Fruit fly (Drosophila melanogaster): ENCODE measurements around the gene CG13008.

Gene CG13008

DNA sequence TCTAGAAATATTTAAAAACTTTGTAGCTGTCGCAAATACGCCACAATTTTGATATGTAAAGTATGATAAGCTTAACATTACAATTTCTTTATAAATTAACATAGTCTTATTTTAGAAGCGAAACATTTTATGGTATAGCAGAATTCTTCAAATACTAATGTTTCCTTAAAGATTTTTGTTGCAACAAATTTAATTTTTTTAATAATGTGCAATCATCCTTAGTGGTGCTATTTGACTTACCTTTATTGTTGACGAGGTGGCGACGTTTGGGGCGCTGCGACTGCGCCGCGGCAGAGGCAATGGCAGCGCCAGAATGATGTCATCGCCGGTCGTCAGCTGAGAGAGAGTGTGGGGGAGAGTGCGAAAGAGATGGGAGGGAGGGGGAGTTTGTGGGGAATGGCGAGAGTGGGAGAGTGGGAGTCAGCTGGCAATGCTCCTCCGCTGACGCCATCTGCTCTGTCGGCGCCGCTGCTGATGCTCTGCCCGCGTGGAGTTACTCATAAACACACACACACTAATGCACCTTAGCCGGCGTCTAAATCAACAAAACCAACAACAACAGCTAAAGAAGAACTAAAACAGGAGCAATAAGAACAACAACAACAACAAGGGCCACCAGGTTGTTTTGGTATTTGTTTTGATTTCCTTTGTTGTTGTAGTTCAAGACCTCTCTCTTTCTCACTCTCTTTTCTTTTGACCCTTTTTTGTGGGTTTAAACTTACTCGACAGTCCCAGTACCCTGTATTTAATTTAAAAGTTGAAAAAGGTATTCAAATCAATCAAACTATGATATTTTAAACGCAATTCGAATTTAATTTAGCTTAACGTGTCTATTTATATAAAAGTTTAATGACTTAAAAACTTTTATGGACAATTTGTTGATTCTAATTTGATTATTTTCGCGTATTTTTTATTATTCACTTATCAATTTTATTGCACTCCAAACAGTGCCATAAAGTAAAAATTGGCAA lies 12.4 kb downstream of the CG13008 start:
- peak; percentile 88 for TF ChIP-seq noc (tag; optimal IDR thresholded peaks at IDR 0.05)

DNA sequence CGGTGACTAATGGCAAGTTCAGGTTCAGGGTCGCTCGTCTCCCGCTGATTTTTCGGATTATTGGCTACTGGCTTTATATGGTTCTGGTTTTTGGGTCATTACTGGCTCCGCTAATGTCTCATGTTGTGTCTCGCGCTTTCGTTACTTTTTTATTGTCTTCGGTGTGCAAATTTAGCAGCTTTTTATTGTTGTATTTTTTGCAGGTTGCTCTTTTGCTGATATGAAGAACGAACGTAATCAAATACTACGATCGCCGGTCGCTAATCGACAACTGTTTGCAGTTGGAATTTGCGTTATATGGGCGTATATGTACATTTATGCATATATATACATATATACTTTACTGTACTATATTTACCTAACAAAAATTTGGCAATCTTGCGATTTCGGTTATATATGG lies 13.4 kb downstream of the CG13008 start:
- TF ChIP-seq noc (tag; optimal IDR thresholded peaks at IDR 0.05) = no peak

DNA sequence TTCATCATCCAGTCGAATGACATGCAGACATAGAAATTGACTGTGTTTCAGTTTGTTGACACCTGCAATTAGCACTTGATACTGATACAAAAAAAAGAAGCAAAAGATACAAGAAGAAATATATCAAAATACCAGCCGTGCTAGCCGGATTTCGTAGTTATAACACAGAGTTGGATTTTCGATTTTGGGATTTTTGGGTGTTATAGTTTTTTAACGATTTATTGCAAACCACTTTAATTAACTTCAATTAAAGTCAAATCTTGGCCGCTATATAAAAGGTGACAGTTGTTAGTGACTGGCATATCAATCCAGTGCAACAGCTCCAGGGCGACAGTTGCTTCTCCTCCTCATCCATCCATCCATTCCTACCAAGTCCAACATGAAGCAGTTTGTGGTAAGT lies 19.7 kb downstream of the CG13008 start, which contains the start of gene TwdlX:
TwdlX (plus strand) TSS at position 301 of the 400 bp plus-strand sequence.
- no peak for TF ChIP-seq noc (tag; optimal IDR thresholded peaks at IDR 0.05)

DNA sequence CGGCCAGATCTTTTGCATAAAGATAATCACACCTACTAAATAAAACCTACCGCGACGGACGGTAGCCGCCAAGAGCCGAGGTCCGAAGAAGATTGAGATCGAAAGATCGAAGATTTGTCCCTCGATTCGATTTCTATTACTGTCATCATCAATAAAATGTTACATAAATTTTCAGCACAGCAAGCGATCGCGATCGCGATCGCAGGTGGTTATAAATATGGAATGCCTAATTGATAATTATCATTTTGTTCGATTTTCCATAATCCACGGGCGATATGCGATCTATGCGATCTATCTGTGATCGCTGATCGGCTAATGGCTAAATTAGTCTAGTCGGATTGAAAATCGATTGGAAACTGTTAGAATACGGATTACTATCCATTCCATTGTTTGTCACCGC lies 22.1 kb downstream of the CG13008 start:
- TF ChIP-seq noc (tag; optimal IDR thresholded peaks at IDR 0.05) = no peak

DNA sequence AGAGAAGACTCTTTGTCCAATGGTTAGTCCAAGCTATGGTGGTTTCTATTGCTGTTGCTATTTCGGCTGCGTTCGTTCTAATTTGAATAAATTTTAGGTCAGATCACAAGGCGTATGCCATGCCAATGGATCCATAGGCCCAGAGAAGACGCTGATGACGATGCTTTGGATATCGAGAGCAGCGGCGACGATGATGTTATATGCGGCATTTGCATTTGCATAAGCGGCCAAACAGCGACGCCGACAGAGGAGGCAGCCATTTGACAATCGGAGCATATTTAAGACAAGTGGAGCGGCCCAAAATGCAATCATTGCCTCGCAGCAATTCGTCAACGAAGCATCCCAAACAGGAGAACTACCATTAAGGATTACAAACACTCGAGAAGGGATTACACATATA lies 23.5 kb downstream of the CG13008 start, which contains the start of gene TwdlY:
TwdlY (plus strand) TSS at position 301 of the 400 bp plus-strand sequence.
- TF ChIP-seq noc (tag; optimal IDR thresholded peaks at IDR 0.05) = no peak

DNA sequence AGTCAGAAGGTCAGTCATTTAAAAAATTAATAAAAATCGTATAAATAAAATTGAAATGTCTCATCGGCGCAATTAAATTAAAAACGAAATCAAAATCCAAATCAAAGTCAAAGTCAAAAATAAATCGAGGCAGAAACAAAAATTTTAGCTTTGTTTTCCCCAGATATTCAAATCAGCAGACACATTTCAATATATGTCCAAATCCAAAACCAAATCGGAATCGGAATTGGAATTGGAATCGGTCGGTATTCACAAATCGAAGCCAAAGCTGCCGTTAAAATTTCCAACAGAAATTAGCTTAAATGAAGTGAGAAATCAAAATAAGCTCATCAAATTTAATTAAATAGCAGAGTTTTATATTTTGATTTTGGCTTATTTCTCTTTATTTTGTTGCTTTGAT lies 25.1 kb downstream of the CG13008 start:
- TF ChIP-seq noc (tag; optimal IDR thresholded peaks at IDR 0.05) = no peak

DNA sequence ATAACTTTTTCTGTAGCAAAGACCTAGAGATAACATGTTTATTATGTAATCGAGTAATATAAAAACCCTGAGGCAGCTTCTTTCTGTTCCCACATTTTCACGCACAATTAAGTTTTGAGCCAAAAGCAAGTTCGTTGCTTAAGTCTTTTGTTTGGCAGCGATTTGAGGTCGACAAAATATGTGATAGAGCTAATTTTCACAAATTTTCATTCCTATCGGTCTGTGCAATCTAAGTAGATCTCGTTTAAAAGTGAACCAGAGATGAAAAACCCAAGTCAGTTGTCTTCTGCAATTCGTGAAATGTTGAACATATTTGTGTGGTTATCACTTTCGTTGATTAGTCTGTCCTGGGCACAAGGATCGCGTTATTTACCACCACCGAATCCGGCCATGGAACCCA lies 26.8 kb downstream of the CG13008 start, which contains the start of gene TwdlZ:
TwdlZ (plus strand) TSS at position 301 of the 400 bp plus-strand sequence.
- TF ChIP-seq noc (tag; optimal IDR thresholded peaks at IDR 0.05) = no peak

DNA sequence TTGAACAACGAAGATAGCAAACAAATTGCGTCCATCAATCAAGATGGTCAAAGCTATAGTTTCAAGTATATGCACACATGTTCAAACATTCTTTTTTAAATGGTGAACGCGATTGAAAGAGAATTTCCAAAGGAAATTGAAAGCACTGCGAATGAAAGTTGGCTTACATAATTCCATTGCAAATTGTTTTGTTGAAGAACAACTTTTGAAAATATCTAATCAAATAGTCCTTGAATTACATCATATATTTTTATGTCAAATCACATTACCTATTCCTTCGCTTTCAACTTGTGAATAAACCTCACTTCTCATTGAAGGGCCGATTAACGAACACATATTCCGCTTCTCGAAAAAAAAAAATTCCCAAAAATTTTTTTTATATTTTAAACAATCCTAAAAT lies 29.5 kb downstream of the CG13008 start, which contains the start of gene CG32568:
CG32568 (plus strand) TSS at position 301 of the 400 bp plus-strand sequence.
- TF ChIP-seq noc (tag; optimal IDR thresholded peaks at IDR 0.05) = no peak

DNA sequence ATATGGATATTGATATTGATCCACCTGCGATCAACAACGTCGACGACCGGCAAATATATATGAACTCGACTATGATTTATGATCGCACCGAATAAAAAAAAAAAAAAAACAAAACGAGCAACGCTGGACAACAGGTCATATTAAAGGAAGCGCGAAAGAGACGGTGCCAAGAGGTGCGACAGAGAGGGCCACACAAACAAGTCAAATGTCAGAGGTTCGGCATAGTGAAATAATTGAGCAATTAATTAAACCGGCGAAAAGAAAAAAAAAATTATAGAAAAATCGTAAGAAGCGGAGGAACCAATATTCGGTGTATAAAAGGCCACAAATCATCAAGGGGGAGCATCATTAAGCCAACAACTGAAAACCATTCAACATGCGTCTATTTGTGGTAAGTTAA lies 31.4 kb downstream of the CG13008 start, which contains the start of gene Twdlalpha:
Twdlalpha (plus strand) TSS at position 301 of the 400 bp plus-strand sequence.
- no peak for TF ChIP-seq noc (tag; optimal IDR thresholded peaks at IDR 0.05)

DNA sequence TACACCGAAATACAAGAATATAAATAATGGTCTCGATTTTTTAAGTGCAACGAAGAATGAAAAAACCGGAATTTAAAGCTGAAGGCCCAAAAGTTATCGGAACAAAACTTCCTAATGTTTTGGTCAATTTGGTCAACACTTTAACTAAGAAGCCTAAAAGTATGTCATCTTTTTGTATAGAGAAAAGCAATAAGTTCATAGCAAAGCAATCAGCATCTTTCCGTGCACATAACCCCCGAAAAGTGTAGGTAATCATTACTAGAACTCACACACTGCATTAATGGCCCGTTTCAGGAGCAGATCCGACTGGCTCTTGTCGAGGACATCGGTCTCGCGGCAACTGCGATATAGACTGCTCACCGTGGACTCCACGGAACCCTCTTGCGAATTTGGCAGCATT lies 33.2 kb downstream of the CG13008 start:
- TF ChIP-seq noc (tag; optimal IDR thresholded peaks at IDR 0.05) = no peak

DNA sequence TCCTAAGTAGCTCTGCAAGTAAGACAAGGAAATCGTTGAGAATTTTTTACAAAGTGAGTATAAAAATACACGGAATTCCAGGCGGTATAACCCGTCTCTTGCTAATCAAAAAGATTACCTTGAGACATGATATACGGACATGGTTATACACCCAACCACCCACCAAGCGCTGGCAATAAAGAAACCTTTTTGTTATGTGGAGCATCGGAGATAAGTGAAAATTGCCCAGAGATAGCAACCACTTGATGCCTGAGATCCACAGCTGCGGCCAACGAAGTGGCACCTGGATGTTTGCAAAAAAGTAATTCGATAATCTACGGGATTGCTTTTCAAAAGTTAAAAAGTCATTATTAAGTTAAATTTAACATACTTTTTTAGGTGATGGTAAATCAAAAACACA lies 34.8 kb downstream of the CG13008 start:
- TF ChIP-seq noc (tag; optimal IDR thresholded peaks at IDR 0.05) = no peak

DNA sequence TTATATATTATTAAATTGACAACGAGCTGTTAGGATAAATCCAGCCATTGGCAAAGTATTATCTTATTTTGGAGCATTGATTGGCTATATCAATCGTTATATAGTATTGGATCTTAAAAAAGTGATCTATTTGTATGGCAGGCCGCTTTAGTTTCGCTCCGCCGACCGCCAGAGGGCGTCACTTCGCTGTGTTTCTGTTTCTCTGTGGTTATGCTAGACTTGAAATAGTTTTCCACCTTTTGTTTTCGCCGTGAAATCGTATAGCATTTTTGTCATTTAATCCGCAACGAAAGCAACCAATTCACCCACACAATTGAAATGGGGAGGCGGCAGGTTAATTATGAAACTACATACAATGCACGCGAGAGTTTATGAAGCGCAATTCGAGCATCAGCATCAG lies 35.7 kb downstream of the CG13008 start:
- no peak for TF ChIP-seq noc (tag; optimal IDR thresholded peaks at IDR 0.05)

DNA sequence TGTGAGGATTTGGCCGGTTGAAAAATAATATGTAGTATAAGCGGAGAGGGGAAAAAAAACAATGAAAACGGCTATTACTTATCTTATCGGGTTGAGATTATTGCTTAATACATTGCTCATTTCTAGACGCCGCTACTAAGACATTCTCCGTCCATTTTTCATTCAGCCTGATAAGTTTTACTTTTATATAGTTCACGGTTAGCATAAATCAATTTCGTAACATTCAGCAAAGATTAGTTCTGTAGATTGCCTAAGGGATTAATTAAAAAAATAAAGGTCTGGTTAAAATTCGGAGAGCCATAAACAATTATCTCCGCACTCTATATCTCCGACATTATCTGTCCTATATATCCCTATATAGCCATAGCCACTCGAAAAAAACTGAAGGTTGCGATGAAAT lies 36.4 kb downstream of the CG13008 start:
- TF ChIP-seq noc (tag; optimal IDR thresholded peaks at IDR 0.05) = peak; percentile 85

DNA sequence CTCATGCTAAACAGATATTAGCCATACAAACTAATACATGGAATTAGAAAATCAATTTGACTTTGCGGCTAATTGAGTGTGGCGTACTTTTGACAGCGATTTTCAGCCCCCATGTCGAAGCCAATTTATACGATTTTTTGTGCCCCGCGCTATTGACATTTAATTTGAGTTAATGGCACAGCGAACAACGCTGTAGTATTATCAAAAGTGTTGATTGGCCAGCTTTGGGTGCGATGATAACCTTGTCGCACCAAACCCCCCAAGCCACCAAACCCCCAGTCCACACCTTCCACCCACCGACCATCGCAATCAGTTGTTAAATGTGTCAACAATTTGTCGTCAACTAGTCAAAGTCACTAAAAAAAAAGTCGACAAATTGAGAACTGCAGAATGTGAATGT lies 38.2 kb downstream of the CG13008 start:
- peak; percentile 68 for TF ChIP-seq noc (tag; optimal IDR thresholded peaks at IDR 0.05)

DNA sequence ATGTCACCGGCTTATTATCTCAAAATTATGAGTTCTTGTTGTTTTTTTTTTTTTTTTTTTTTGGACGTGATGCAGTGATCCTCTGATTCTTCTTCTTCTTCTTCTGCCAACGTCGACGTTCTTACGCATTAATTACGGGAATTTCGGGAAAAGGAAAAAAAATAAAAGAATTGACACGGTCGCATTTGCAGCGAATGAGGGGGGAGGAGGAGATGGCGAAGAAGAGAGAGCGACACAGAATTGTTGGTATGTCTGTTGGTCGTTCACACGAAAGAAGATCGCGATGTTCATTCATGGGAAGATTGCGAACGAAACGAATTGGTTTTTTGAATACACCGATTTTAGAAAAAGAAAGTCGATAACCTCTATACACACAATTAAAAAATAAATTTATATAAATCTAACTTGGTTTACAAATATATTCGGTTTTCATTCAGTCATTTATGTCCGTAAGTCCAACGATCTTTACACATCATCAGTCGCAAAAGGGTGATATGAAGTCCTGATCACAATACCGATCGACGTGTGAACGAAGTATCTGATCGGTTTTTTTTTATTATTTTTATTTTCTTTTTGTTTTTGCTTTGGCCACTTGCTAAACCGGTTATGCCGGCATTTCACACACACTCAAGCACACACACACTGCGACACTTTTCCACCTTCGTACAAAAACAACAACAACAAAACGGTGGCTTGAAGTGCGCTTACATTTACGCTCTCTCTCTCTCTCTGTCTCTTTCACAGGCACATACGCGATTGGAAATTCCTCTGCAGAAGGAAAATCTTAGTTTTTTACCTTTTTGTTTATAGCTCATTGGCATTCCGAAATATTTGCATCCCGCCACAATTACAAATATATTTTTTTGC lies 39.8 kb downstream of the CG13008 start:
- TF ChIP-seq noc (tag; optimal IDR thresholded peaks at IDR 0.05) = peak; percentile 82

DNA sequence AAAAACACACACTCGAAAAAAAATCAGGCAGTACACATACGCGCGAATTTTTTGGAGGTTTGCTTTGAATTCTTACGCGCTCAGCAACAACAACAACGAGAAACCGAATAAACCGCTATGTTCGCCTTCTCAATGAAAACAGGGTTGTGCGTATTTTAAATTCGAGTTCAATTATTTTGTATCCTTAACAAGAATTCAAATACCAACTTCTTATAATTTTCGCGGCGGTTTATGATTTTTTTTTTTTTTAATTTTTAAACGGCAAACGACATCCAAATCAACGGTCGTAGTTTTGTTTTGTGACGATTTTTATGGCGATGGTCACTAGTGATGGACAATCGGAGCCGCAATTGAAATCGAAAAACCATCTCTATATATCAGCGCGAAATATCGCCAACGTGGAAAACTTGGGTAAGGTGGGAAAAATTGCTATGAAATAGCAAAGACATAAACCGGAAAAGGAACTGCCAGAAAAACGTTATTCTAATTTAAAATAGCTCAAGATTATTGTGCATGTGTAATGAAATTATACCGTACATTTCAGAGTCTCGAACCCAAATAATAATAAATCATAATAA lies 40.6 kb downstream of the CG13008 start, which contains the start of gene goe:
goe (minus strand) TSS at position 332 of the 578 bp plus-strand sequence.
- TF ChIP-seq noc (tag; optimal IDR thresholded peaks at IDR 0.05) = peak; percentile 56

Data from whole organism, larva.